Fruit fly (Drosophila melanogaster): Measurements from ENCODE around the gene CG14694.

DNA sequence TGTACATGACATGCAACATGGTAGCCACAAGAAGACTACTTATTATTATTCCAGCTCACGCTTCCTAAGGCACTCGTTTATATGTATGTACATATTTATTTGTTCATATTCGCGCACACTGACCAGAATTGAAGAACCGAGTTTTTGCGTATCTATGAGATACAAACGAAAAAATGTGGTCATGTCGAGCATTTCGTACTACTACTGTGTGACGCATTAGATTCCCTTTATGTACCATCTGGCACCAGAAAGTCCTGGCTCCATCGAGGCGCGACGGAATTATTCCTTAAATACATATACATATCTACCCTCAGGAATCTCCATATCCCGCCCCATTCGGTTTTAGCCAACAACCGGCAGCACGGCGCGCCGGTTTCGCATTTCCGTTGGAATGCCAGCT, 9.0 kb downstream of the CG14694 start:
- TF ChIP-seq CG8478 (optimal IDR thresholded peaks at IDR 0.05) (no peak), CTCF (optimal IDR thresholded peaks at IDR 0.05) (no peak)

All from S2 (cell line).